Worm (Caenorhabditis elegans) whole organism, L4 larva: ENCODE results near the gene F10G2.4.

Experiments
- F10B5.3 ChIP-seq: sonication (generic microtip); optimal IDR thresholded peaks from 2 replicates; lab custom pipeline; 2016; ENCODE audit warnings: mild to moderate bottlenecking, missing genetic modification characterization, missing compliant biosample characterization
- F37D6.2 ChIP-seq: sonication (generic microtip); optimal IDR thresholded peaks from 2 replicates; lab custom pipeline; 2016; ENCODE audit warnings: mild to moderate bottlenecking, missing genetic modification characterization, missing compliant biosample characterization
- R02D3.7 ChIP-seq: fragments of 150-350 bp; sonication (generic microtip); optimal IDR thresholded peaks from 3 replicates; lab custom pipeline; 2014; ENCODE audit warnings: missing biosample characterization, missing genetic modification characterization
- ama-1 ChIP-seq: fragments of 150-350 bp; optimal IDR thresholded peaks from 2 replicates; lab custom pipeline; 2014; ENCODE audit warnings: inconsistent platforms, mixed read lengths
- ceh-82 ChIP-seq: sonication (generic microtip); optimal IDR thresholded peaks from 2 replicates; lab custom pipeline; 2017; ENCODE audit warnings: missing biosample characterization, missing genetic modification characterization
- daf-8 ChIP-seq: fragments of 200-800 bp; sonication (Bioruptor generic); IDR thresholded peaks from 2 replicates; pipeline ENCODE4 v1.3.6; 2022; ENCODE audit warnings: missing genetic modification characterization, missing compliant biosample characterization
- fos-1 ChIP-seq: fragments of 150-350 bp; optimal IDR thresholded peaks from 2 replicates; lab custom pipeline; 2014; ENCODE audit warnings: missing biosample characterization, missing genetic modification characterization
- lsy-2 ChIP-seq, 2 experiments: fragments of 150-350 bp in 1 of 2; sonication (generic microtip) in 1 of 2; optimal IDR thresholded peaks; 2 replicates each; lab custom pipeline; 2014 to 2017; ENCODE audit warnings: missing biosample characterization in 2 of 2, missing genetic modification characterization in 2 of 2
- mep-1 ChIP-seq: fragments of 150-350 bp; sonication (generic microtip); optimal IDR thresholded peaks from 3 replicates; lab custom pipeline; 2014; ENCODE audit warnings: missing biosample characterization, missing genetic modification characterization
- nhr-10 ChIP-seq: fragments of 150-350 bp; optimal IDR thresholded peaks from 2 replicates; lab custom pipeline; 2014; ENCODE audit warnings: missing biosample characterization, missing genetic modification characterization
- pha-4 ChIP-seq, 2 experiments: fragments of 150-350 bp in 1 of 2; fragments of 200-800 bp in 1 of 2; sonication (Bioruptor generic) in 1 of 2; IDR thresholded peaks in 1 of 2; optimal IDR thresholded peaks in 1 of 2; 2 replicates each; pipeline versions ENCODE4 v1.3.6 to Lab custom; 2014 to 2022; ENCODE audit warnings: missing genetic modification characterization in 2 of 2, missing genetic modification reagents in 2 of 2, missing biosample characterization in 1 of 2, missing compliant biosample characterization in 1 of 2
- tra-1 ChIP-seq: fragments of 200-800 bp; sonication (Bioruptor generic); IDR thresholded peaks from 2 replicates; pipeline ENCODE4 v1.3.6; 2022; ENCODE audit warnings: missing genetic modification reagents, missing genetic modification characterization, missing compliant biosample characterization
- ztf-11 ChIP-seq: fragments of 150-350 bp; optimal IDR thresholded peaks from 2 replicates; lab custom pipeline; 2014; ENCODE audit warnings: missing biosample characterization, missing genetic modification characterization

- TF ChIP-seq mep-1 (tag; lab: Kevin White, UChicago) (no peak), R02D3.7 (tag; lab: Kevin White, UChicago) (no peak), F10B5.3 (tag; lab: Kevin White, UChicago) (no peak), ama-1 (no peak), F37D6.2 (tag; lab: Kevin White, UChicago) (no peak), pha-4 (GFP tag; IDR thresholded peaks at IDR 0.05; lab: Robert Waterston, UW) (no peak), pha-4 (tag; optimal IDR thresholded peaks at IDR 0.05; lab: Kevin White, UChicago) (no peak), ceh-82 (tag; lab: Kevin White, UChicago) (no peak), nhr-10 (tag; lab: Kevin White, UChicago) (no peak), fos-1 (tag; lab: Kevin White, UChicago) (no peak), daf-8 (no peak), tra-1 (GFP tag; lab: Robert Waterston, UW) (no peak), lsy-2 (tag; optimal IDR thresholded peaks at IDR 0.05; lab: Kevin White, UChicago) (no peak), ztf-11 (tag; lab: Kevin White, UChicago) (no peak)
These were observed 29.7 kb downstream of the F10G2.4 start, which contains the start of gene C03G6.21 for ce11 chrV:7356684-7357083.
